Worm (Caenorhabditis elegans) whole organism, L1 larva: Measurements from ENCODE around the gene srd-15.

ENCODE experiments used
- fos-1 ChIP-seq: fragments of 150-350 bp; optimal IDR thresholded peaks from 2 replicates; lab custom pipeline; 2014; ENCODE audit warnings: missing biosample characterization, missing genetic modification characterization
- lsy-2 ChIP-seq, 2 experiments: fragments of 150-350 bp; optimal IDR thresholded peaks; 2 replicates each; lab custom pipeline; 2014; ENCODE audit warnings: missing biosample characterization in 2 of 2, missing genetic modification characterization in 2 of 2
- nhr-19 ChIP-seq: fragments of 200-800 bp; sonication (Bioruptor generic); conservative IDR thresholded peaks from 2 replicates; pipeline ENCODE4 v1.3.6; 2022; ENCODE audit warnings: missing genetic modification characterization, missing compliant biosample characterization
- tbx-2 ChIP-seq: sonication (generic microtip); optimal IDR thresholded peaks from 2 replicates; lab custom pipeline; 2016; ENCODE audit warnings: missing genetic modification characterization, missing compliant biosample characterization
- unc-62 ChIP-seq: fragments of 150-350 bp; optimal IDR thresholded peaks from 2 replicates; lab custom pipeline; 2014; ENCODE audit warnings: missing biosample characterization, missing genetic modification reagents, missing genetic modification characterization
- ztf-4 ChIP-seq: fragments of 150-350 bp; optimal IDR thresholded peaks from 2 replicates; lab custom pipeline; 2014; ENCODE audit warnings: missing biosample characterization, missing genetic modification characterization

- TF ChIP-seq fos-1 (tag; lab: Kevin White, UChicago) (no peak), nhr-19 (GFP tag; lab: Robert Waterston, UW) (no peak), lsy-2 (tag; optimal IDR thresholded peaks at IDR 0.05; lab: Kevin White, UChicago) (no peak), unc-62 (no peak), ztf-4 (tag; lab: Kevin White, UChicago) (no peak), tbx-2 (tag; lab: Kevin White, UChicago) (no peak)
These were observed 34.4 kb downstream of the srd-15 start, which contains the start of gene C02G6.2 for ce11 chrV:5871759-5872158.
